Fruit fly (Drosophila melanogaster) Kc167 (cell line): Measurements from ENCODE around the gene CG9514.

ENCODE experiments used
- Myc ChIP-seq: fragments of >200 bp; optimal IDR thresholded peaks from 2 replicates; lab custom pipeline; 2017; ENCODE audit warnings: missing external identifiers
- Sin3A ChIP-seq: fragments of >200 bp; optimal IDR thresholded peaks from 2 replicates; lab custom pipeline; 2018; ENCODE audit warnings: missing external identifiers
- h ChIP-seq: fragments of >200 bp; optimal IDR thresholded peaks from 3 replicates; lab custom pipeline; 2018; ENCODE audit warnings: missing external identifiers
- insv ChIP-seq: fragments of >200 bp; optimal IDR thresholded peaks from 3 replicates; lab custom pipeline; 2018; ENCODE audit warnings: missing external identifiers
- psq ChIP-seq: fragments of >200 bp; optimal IDR thresholded peaks from 2 replicates; lab custom pipeline; 2017; ENCODE audit warnings: missing external identifiers
- ttk ChIP-seq: sonication (Bioruptor generic); optimal IDR thresholded peaks from 2 replicates; lab custom pipeline; 2017; ENCODE audit warnings: missing external identifiers

The CG9514 gene

dm6 chrX:14909658-14910378 is 13.1 kb upstream of the CG9514 start, which contains the start of gene fiz:
Gene fiz (minus strand): TSS chrX:14909708.
- TF ChIP-seq Sin3A (lab: Kevin White, UChicago): no peak
- TF ChIP-seq ttk: no peak
- no peak for TF ChIP-seq psq
- TF ChIP-seq Myc (lab: Kevin White, UChicago): no peak

dm6 chrX:14909051-14909450 is 12.4 kb upstream of the CG9514 start:
- TF ChIP-seq Sin3A (lab: Kevin White, UChicago) (no peak), ttk (no peak), psq (no peak), Myc (lab: Kevin White, UChicago) (no peak), h (lab: Kevin White, UChicago) (no peak), insv (lab: Kevin White, UChicago) (no peak)

- TF ChIP-seq Myc (lab: Kevin White, UChicago): no peak
These were observed 8.9 kb upstream of the CG9514 start, which contains the start of gene CG9512 for dm6 chrX:14905499-14906044. Gene CG9512 (minus strand): TSS chrX:14905549.

- no peak for TF ChIP-seq psq
- no peak for TF ChIP-seq ttk
- TF ChIP-seq insv (lab: Kevin White, UChicago): no peak
- TF ChIP-seq Sin3A (lab: Kevin White, UChicago): no peak
- no peak for TF ChIP-seq h (lab: Kevin White, UChicago)
- TF ChIP-seq Myc (lab: Kevin White, UChicago): no peak
These were observed 901 bp upstream of the CG9514 start for dm6 chrX:14897592-14897991.

dm6 chrX:14896310-14896709 is 381 bp downstream of the CG9514 start:
- TF ChIP-seq Myc (lab: Kevin White, UChicago) (no peak), psq (no peak), insv (lab: Kevin White, UChicago) (no peak), Sin3A (lab: Kevin White, UChicago) (no peak), h (lab: Kevin White, UChicago) (no peak), ttk (no peak)

- TF ChIP-seq h (lab: Kevin White, UChicago) (no peak), psq (no peak), insv (lab: Kevin White, UChicago) (no peak), Myc (lab: Kevin White, UChicago) (no peak), ttk (no peak), Sin3A (lab: Kevin White, UChicago) (no peak)
These were observed 2.8 kb downstream of the CG9514 start for dm6 chrX:14893872-14894271.

- no peak for TF ChIP-seq insv (lab: Kevin White, UChicago)
- no peak for TF ChIP-seq psq
- TF ChIP-seq Myc (lab: Kevin White, UChicago): no peak
- TF ChIP-seq h (lab: Kevin White, UChicago): no peak
- no peak for TF ChIP-seq Sin3A (lab: Kevin White, UChicago)
- TF ChIP-seq ttk: no peak
These were observed 4.4 kb downstream of the CG9514 start for dm6 chrX:14892303-14892702.

dm6 chrX:14885554-14885953 is 11.1 kb downstream of the CG9514 start:
- TF ChIP-seq Myc (lab: Kevin White, UChicago) (no peak), Sin3A (lab: Kevin White, UChicago) (no peak), insv (lab: Kevin White, UChicago) (no peak), psq (no peak), h (lab: Kevin White, UChicago) (no peak), ttk (no peak)

dm6 chrX:14883993-14884392 is 12.7 kb downstream of the CG9514 start:
- TF ChIP-seq Myc (lab: Kevin White, UChicago) (no peak), insv (lab: Kevin White, UChicago) (no peak), psq (no peak), Sin3A (lab: Kevin White, UChicago) (no peak), ttk (no peak), h (lab: Kevin White, UChicago) (no peak)

dm6 chrX:14882536-14883118 is 14.1 kb downstream of the CG9514 start, which contains the start of the genes CG45064 and CG45065:
Gene CG45064 (minus strand): TSS chrX:14882586.
Gene CG45065 (minus strand): TSS chrX:14882586.
- TF ChIP-seq Sin3A (lab: Kevin White, UChicago): no peak
- TF ChIP-seq Myc (lab: Kevin White, UChicago): no peak
- no peak for TF ChIP-seq ttk
- TF ChIP-seq h (lab: Kevin White, UChicago): no peak
- TF ChIP-seq insv (lab: Kevin White, UChicago): no peak
- no peak for TF ChIP-seq psq

dm6 chrX:14878917-14879316 is 17.8 kb downstream of the CG9514 start:
- TF ChIP-seq h (lab: Kevin White, UChicago) (no peak), ttk (no peak), psq (no peak), insv (lab: Kevin White, UChicago) (no peak)

- TF ChIP-seq Myc (lab: Kevin White, UChicago): no peak
These were observed 25.7 kb downstream of the CG9514 start, which contains the start of gene CG9518 for dm6 chrX:14871028-14871427. Gene CG9518 (minus strand): TSS chrX:14871181.
